Worm (Caenorhabditis elegans): Measurements from ENCODE around the gene cyp-13A12.

ce11 chrIII:13039739-13040138, 15.4 kb downstream of the cyp-13A12 start, which contains the start of gene F54F12.2:
- TF ChIP-seq W03F9.2 (tag; optimal IDR thresholded peaks at IDR 0.05) (no peak), him-1 (tag; optimal IDR thresholded peaks at IDR 0.05) (no peak), dao-5 (tag; optimal IDR thresholded peaks at IDR 0.05) (no peak)

All from whole organism, L4/young adult.